Worm (Caenorhabditis elegans): ENCODE measurements around the gene Y42H9AR.2.

Gene Y42H9AR.2

ce11 chrIV:8105083-8105482, 5.4 kb downstream of the Y42H9AR.2 start:
- peak in 1 of 2 experiments; percentile 94 for TF ChIP-seq unc-62 (GFP tag; optimal IDR thresholded peaks at IDR 0.05 in 1 of 2)
- TF ChIP-seq unc-62 (tag; optimal IDR thresholded peaks at IDR 0.05), result no peak
- TF ChIP-seq madf-9 (GFP tag; conservative IDR thresholded peaks at IDR 0.05), result no peak

- TF ChIP-seq lin-29 (GFP tag; IDR thresholded peaks at IDR 0.05) (no peak), nhr-10 (tag; optimal IDR thresholded peaks at IDR 0.05) (no peak), lsy-2 (tag; optimal IDR thresholded peaks at IDR 0.05) (no peak), D1046.2 (GFP tag; IDR thresholded peaks at IDR 0.05) (no peak), ceh-82 (tag; optimal IDR thresholded peaks at IDR 0.05) (no peak), gei-8 (GFP tag; optimal IDR thresholded peaks at IDR 0.05) (no peak), Y105C5A.15 (GFP tag; IDR thresholded peaks at IDR 0.05) (no peak), nhr-237 (tag; optimal IDR thresholded peaks at IDR 0.05) (no peak), ceh-20 (GFP tag; IDR thresholded peaks at IDR 0.05) (no peak), attf-4 (tag; optimal IDR thresholded peaks at IDR 0.05) (no peak), F49E8.2 (tag; optimal IDR thresholded peaks at IDR 0.05; ENCODE audit: borderline replicate concordance) (no peak), dve-1 (tag; optimal IDR thresholded peaks at IDR 0.05; ENCODE audit: insufficient read depth) (no peak), skn-1 (tag; optimal IDR thresholded peaks at IDR 0.05) (no peak), R02D3.7 (tag; optimal IDR thresholded peaks at IDR 0.05) (no peak), sdz-12 (GFP tag; optimal IDR thresholded peaks at IDR 0.05) (no peak), mep-1 (tag; optimal IDR thresholded peaks at IDR 0.05) (no peak)
Observed at ce11 chrIV:8107502-8107901, 7.8 kb downstream of the Y42H9AR.2 start, which contains the start of gene rabs-5. Gene rabs-5, minus strand, starts transcription at chrIV:8107602.

- peak; percentile 53 for TF ChIP-seq nhr-28 (tag; optimal IDR thresholded peaks at IDR 0.05)
- peak; percentile 60; the same call in 1 of the 2 replicates for TF ChIP-seq hmg-1.1 (GFP tag; IDR thresholded peaks at IDR 0.05)
- no peak for TF ChIP-seq lin-39 (tag; optimal IDR thresholded peaks at IDR 0.05)
- TF ChIP-seq madf-9 (GFP tag; conservative IDR thresholded peaks at IDR 0.05), result 0 out of 2 replicates have a peak, but pooled peaks have one; percentile 8
- peak; percentile 23; the same call in 1 of the 2 replicates for TF ChIP-seq lin-38 (GFP tag; IDR thresholded peaks at IDR 0.05)
- peak; percentile 34 for TF ChIP-seq dve-1 (tag; optimal IDR thresholded peaks at IDR 0.05; ENCODE audit: insufficient read depth)
- TF ChIP-seq mxl-2 (GFP tag; conservative IDR thresholded peaks at IDR 0.05), result no peak
- TF ChIP-seq mes-2 (tag; optimal IDR thresholded peaks at IDR 0.05; ENCODE audit: poor library complexity, severe bottlenecking), result peak; percentile 59
- no peak for TF ChIP-seq lin-13 (GFP tag; optimal IDR thresholded peaks at IDR 0.05)
- TF ChIP-seq hlh-11 (tag; optimal IDR thresholded peaks at IDR 0.05), result peak; percentile 70
- peak; percentile 9 for TF ChIP-seq hlh-30 (tag; optimal IDR thresholded peaks at IDR 0.05; ENCODE audit: insufficient read depth)
- TF ChIP-seq mxl-3 (GFP tag; optimal IDR thresholded peaks at IDR 0.05), result peak; percentile 65
- TF ChIP-seq nhr-48 (tag; optimal IDR thresholded peaks at IDR 0.05), result peak; percentile 45
- TF ChIP-seq dmd-9 (GFP tag; IDR thresholded peaks at IDR 0.05), result no peak
- TF ChIP-seq lsy-2 (tag; optimal IDR thresholded peaks at IDR 0.05), result peak in 1 of 2 experiments; percentile 45
- TF ChIP-seq mdl-1 (tag; optimal IDR thresholded peaks at IDR 0.05), result no peak
- TF ChIP-seq unc-62 (GFP tag; optimal IDR thresholded peaks at IDR 0.05 in 1 of 2), result peak in 1 of 2 experiments; percentile 66
- TF ChIP-seq unc-62 (tag; optimal IDR thresholded peaks at IDR 0.05), result no peak
- no peak for TF ChIP-seq R02D3.7 (tag; optimal IDR thresholded peaks at IDR 0.05)
- TF ChIP-seq nhr-10 (tag; optimal IDR thresholded peaks at IDR 0.05), result no peak
- peak; percentile 33; the same call in 1 of the 2 replicates for TF ChIP-seq ctbp-1 (GFP tag; IDR thresholded peaks at IDR 0.05)
- TF ChIP-seq F37D6.2 (tag; optimal IDR thresholded peaks at IDR 0.05), result no peak
- peak; percentile 3 for TF ChIP-seq nhr-77 (tag; optimal IDR thresholded peaks at IDR 0.05)
- TF ChIP-seq mep-1 (tag; optimal IDR thresholded peaks at IDR 0.05), result peak; percentile 43
- TF ChIP-seq rbr-2 (tag; optimal IDR thresholded peaks at IDR 0.05), result peak; percentile 29
- peak in 1 of 2 experiments; percentile 28 for TF ChIP-seq daf-16 (GFP tag; optimal IDR thresholded peaks at IDR 0.05)
- peak; percentile 65 for TF ChIP-seq daf-16 (tag; optimal IDR thresholded peaks at IDR 0.05)
- TF ChIP-seq arid-1 (GFP tag; conservative IDR thresholded peaks at IDR 0.05), result 0 out of 2 replicates have a peak, but pooled peaks have one; percentile 4
- TF ChIP-seq ceh-32 (tag; optimal IDR thresholded peaks at IDR 0.05; ENCODE audit: poor library complexity), result no peak
- no peak for TF ChIP-seq lin-15B (tag; optimal IDR thresholded peaks at IDR 0.05)
- no peak for TF ChIP-seq F10B5.3 (tag; optimal IDR thresholded peaks at IDR 0.05)
- no peak for TF ChIP-seq set-16 (GFP tag; IDR thresholded peaks at IDR 0.05)
- TF ChIP-seq nhr-6 (tag; optimal IDR thresholded peaks at IDR 0.05), result peak; percentile 5
Observed at ce11 chrIV:8112187-8112586, 12.5 kb downstream of the Y42H9AR.2 start, which contains the start of gene Y42H9AR.4. Gene Y42H9AR.4, minus strand, starts transcription at chrIV:8112218.

Data from whole organism, L4 larva.